Worm (Caenorhabditis elegans) whole organism, L4/young adult: Measurements from ENCODE around the gene ugt-15.
"Not testable (repeated sequence)": the region's sequence is repeated elsewhere in the genome, so short reads cannot be mapped to it uniquely, and the experiment has no call there.

Experiments
- W03F9.2 ChIP-seq: fragments of 150-350 bp; optimal IDR thresholded peaks from 2 replicates; lab custom pipeline; 2014; ENCODE audit warnings: missing biosample characterization, missing genetic modification characterization
- dao-5 ChIP-seq: sonication (generic microtip); optimal IDR thresholded peaks from 2 replicates; lab custom pipeline; 2016; ENCODE audit warnings: missing genotype, missing genetic modification characterization, moderate library complexity, missing compliant biosample characterization
- him-1 ChIP-seq: sonication (generic microtip); optimal IDR thresholded peaks from 2 replicates; lab custom pipeline; 2016; ENCODE audit warnings: missing genotype, missing genetic modification reagents, missing genetic modification characterization, missing compliant biosample characterization

Gene ugt-15

ce11 chrV:12849736-12850135, 22.4 kb downstream of the ugt-15 start, which contains the start of gene C44H9.5:
Gene C44H9.5 (minus strand): TSS chrV:12849864.
- TF ChIP-seq W03F9.2 (tag; lab: Kevin White, UChicago) (no peak), him-1 (tag; lab: Kevin White, UChicago) (no peak), dao-5 (tag; lab: Kevin White, UChicago) (no peak)

DNA sequence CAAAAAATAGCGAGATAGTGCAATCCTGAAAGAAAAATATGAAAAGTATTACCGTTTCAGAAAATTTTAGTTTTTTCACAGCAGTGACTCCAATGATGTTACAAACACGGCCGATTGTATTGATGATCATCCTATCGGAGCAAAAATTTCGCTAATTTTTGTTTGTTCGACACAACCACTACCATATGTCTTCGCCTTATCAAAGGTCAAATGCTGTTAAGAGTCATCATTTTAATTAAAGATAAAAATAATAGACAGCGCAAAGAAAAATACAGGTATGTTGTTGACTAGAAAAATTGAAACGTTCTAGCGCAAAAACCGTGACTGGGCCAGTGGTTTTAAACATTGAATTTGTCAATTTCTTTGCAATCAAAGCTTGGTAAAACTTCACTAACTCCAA, 25.0 kb downstream of the ugt-15 start:
- TF ChIP-seq dao-5 (tag; lab: Kevin White, UChicago) = no peak
- no peak for TF ChIP-seq W03F9.2 (tag; lab: Kevin White, UChicago)
- TF ChIP-seq him-1 (tag; lab: Kevin White, UChicago) = no peak

ce11 chrV:12854766-12855165, 27.4 kb downstream of the ugt-15 start, which contains the start of gene C44H9.7:
Gene C44H9.7 (minus strand): TSS chrV:12854866.
- TF ChIP-seq W03F9.2 (tag; lab: Kevin White, UChicago) (no peak), him-1 (tag; lab: Kevin White, UChicago) (no peak), dao-5 (tag; lab: Kevin White, UChicago) (no peak)

- TF ChIP-seq dao-5 (tag; lab: Kevin White, UChicago) (no peak), him-1 (tag; lab: Kevin White, UChicago) (no peak), W03F9.2 (tag; lab: Kevin White, UChicago) (no peak)
Measured at ce11 chrV:12859144-12859543, 31.8 kb downstream of the ugt-15 start, which contains the start of gene anp-1. Gene anp-1 (plus strand): TSS chrV:12859444.

DNA sequence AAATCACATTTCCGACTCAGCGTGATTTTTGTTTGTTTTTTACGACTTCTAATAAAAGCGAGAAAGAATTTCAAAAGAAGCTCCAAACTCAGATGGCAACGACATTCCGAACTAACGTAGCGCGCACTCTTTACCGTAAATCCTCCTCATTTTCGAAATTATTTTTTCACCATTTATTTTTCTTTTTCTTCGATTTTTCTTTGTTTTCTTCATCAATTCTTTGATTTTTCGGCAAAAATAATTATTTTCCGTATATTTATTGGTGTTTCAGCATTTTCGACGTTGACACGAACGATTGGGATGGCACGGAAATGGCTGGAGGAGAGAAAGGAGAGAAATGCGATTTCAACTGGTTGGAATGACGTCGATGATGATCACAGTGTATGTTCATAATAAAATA, 38.3 kb downstream of the ugt-15 start, which contains the start of gene T07F10.5:
T07F10.5 (plus strand) TSS at position 301 of the 400 bp plus-strand sequence.
- not testable (repeated sequence) for TF ChIP-seq dao-5, W03F9.2, him-1 (tag; lab: Kevin White, UChicago)

DNA sequence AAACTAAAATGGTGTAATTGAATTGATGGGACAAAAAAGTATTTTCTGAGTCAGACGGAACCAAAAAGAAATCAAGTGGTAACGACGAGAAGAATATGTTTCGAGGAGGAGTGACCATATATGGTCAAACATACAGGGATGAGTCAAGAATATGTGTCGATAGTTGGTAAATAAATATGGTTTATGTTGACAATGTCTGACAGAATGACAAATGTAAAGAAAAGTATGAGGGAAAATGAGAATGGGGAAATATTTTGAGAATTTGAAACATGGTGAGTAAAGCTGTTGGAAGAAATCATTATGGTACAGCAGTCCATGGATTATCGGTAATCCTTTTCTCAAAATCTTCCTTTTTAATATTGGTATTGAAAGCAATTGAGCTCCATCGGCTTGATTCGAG, 40.7 kb downstream of the ugt-15 start, which contains the start of gene nspg-1:
nspg-1 (minus strand) TSS at position 101 of the 400 bp plus-strand sequence.
- no peak for TF ChIP-seq him-1 (tag; lab: Kevin White, UChicago)
- TF ChIP-seq dao-5 (tag; lab: Kevin White, UChicago) = no peak
- no peak for TF ChIP-seq W03F9.2 (tag; lab: Kevin White, UChicago)

- peak; percentile 82 for TF ChIP-seq him-1 (tag; lab: Kevin White, UChicago)
- TF ChIP-seq dao-5 (tag; lab: Kevin White, UChicago) = no peak
- peak; percentile 78 for TF ChIP-seq W03F9.2 (tag; lab: Kevin White, UChicago)
Measured at ce11 chrV:12869948-12870347, 42.6 kb downstream of the ugt-15 start, which contains the start of gene T07F10.3. Gene T07F10.3 (minus strand): TSS chrV:12870045.

- TF ChIP-seq him-1 (tag; lab: Kevin White, UChicago) (no peak), W03F9.2 (tag; lab: Kevin White, UChicago) (no peak), dao-5 (tag; lab: Kevin White, UChicago) (no peak)
Measured at ce11 chrV:12870740-12871139, 43.4 kb downstream of the ugt-15 start.

ce11 chrV:12871753-12872152, 44.4 kb downstream of the ugt-15 start, which contains the start of gene bus-19:
Gene bus-19 (plus strand): TSS chrV:12872053.
- TF ChIP-seq dao-5 (tag; lab: Kevin White, UChicago) (no peak), him-1 (tag; lab: Kevin White, UChicago) (no peak), W03F9.2 (tag; lab: Kevin White, UChicago) (no peak)

DNA sequence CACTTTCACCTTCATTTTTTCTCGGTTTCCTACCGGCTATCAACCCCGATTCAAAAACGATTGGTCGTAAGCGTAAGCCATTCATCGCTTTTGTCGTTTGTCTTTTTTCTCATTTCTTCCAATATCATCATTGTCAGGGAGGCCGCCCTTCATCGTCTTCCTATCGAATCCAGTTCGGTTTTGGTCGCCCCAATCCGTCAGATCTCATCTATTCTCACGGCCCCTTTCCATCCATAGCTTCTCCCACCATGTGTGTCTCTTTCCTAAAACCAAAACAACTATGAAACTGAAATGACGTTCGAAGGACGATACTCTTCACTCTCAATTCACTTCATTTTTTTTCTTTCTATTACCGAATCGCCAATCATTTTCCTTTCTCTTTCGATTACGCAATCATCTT, 48.5 kb downstream of the ugt-15 start:
- TF ChIP-seq W03F9.2 (tag; lab: Kevin White, UChicago) (no peak), dao-5 (tag; lab: Kevin White, UChicago) (no peak), him-1 (tag; lab: Kevin White, UChicago) (no peak)

ce11 chrV:12876708-12877107, 49.4 kb downstream of the ugt-15 start:
- no peak for TF ChIP-seq him-1 (tag; lab: Kevin White, UChicago)

- TF ChIP-seq dao-5 (tag; lab: Kevin White, UChicago) = no peak
- TF ChIP-seq W03F9.2 (tag; lab: Kevin White, UChicago) = no peak
- no peak for TF ChIP-seq him-1 (tag; lab: Kevin White, UChicago)
Measured at ce11 chrV:12877579-12877978, 50.3 kb downstream of the ugt-15 start.

DNA sequence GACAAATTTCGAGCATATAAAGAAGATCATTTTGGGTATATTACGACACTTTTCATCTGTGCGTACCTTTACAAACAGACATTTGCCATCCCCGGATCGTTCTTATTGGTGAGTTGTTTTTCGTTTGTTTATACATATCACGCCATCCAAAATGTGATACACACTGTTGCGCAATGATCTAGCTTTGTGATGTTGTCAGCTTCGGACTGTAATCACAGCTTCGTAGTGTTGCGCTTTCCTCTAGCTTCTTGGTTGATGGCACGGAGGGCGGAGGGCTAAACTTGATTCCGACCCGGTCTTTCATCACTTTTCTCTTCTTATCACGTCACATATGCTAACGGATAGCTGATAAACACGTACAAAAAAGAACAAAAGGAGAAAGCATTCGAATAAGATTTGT, 52.0 kb downstream of the ugt-15 start:
- TF ChIP-seq him-1 (tag; lab: Kevin White, UChicago) (no peak), dao-5 (tag; lab: Kevin White, UChicago) (no peak), W03F9.2 (tag; lab: Kevin White, UChicago) (no peak)
